Fruit fly (Drosophila melanogaster): ENCODE data around the gene ND-ASHI.

Gene ND-ASHI

DNA sequence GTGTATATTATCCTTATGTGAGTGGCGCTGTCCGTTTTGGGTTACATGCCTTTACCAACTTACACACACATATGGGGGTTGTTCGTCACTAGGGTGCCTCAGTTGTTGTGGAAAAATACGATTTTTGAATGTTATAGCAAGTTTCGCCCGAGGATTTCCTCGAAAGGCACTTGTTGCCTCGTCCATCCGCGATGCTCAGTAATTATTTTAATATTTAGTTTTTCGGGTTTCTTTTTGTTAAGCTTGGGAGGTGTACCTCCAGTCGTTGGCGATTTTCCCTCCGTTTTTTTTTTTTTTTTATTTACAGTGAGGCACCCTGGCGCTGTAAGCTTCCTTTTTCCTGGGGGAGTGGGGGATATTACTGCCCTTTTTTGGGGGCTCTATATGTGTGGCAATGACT lies 17.5 kb upstream of the ND-ASHI start (continued):
- peak; percentile 41; the same call in 1 of the 2 replicates for TF ChIP-seq CG11247 (GFP tag; IDR thresholded peaks at IDR 0.05)
- peak; percentile 74 for TF ChIP-seq CG6854 (GFP tag; optimal IDR thresholded peaks at IDR 0.05)
- no peak for TF ChIP-seq repo (GFP tag; optimal IDR thresholded peaks at IDR 0.05)
- TF ChIP-seq lbe (GFP tag; optimal IDR thresholded peaks at IDR 0.05): peak; percentile 7
- TF ChIP-seq Sry-β (GFP tag; optimal IDR thresholded peaks at IDR 0.05): no peak
- no peak for TF ChIP-seq danr (GFP tag; IDR thresholded peaks at IDR 0.05)
- no peak for TF ChIP-seq toy (GFP tag; IDR thresholded peaks at IDR 0.05)
- TF ChIP-seq wek (GFP tag; optimal IDR thresholded peaks at IDR 0.05): no peak
- no peak for TF ChIP-seq D (optimal IDR thresholded peaks at IDR 0.05)
- peak; percentile 30 for TF ChIP-seq D (GFP tag; optimal IDR thresholded peaks at IDR 0.05)
- TF ChIP-seq sens-2 (GFP tag; IDR thresholded peaks at IDR 0.05): peak; percentile 75
- TF ChIP-seq Sox102F (GFP tag; optimal IDR thresholded peaks at IDR 0.05): peak; percentile 64
- TF ChIP-seq CG15011 (GFP tag; optimal IDR thresholded peaks at IDR 0.05): peak; percentile 20
- TF ChIP-seq Pdp1 (GFP tag; optimal IDR thresholded peaks at IDR 0.05): peak; percentile 36 to 56
- TF ChIP-seq crol (GFP tag; IDR thresholded peaks at IDR 0.05): 0 out of 2 replicates have a peak, but pooled peaks have one; percentile 17
- no peak for TF ChIP-seq CG4617 (GFP tag; optimal IDR thresholded peaks at IDR 0.05; ENCODE audit: borderline replicate concordance)
- peak; percentile 42; the same call in 1 of the 2 replicates for TF ChIP-seq CG5953 (GFP tag; IDR thresholded peaks at IDR 0.05)
- no peak for TF ChIP-seq CG1832 (GFP tag; optimal IDR thresholded peaks at IDR 0.05)
- peak; percentile 54 for TF ChIP-seq tap (tag; optimal IDR thresholded peaks at IDR 0.05)
- TF ChIP-seq CG10147 (GFP tag; optimal IDR thresholded peaks at IDR 0.05): peak; percentile 79
- peak; percentile 79 for TF ChIP-seq CG2120 (GFP tag; optimal IDR thresholded peaks at IDR 0.05)
- peak; percentile 33; the same call in 1 of the 2 replicates for TF ChIP-seq HLH3B (GFP tag; IDR thresholded peaks at IDR 0.05)
- peak; percentile 81 for TF ChIP-seq CG11695 (GFP tag; IDR thresholded peaks at IDR 0.05)
- TF ChIP-seq cas (GFP tag; IDR thresholded peaks at IDR 0.05): no peak
- TF ChIP-seq CG11085 (GFP tag; IDR thresholded peaks at IDR 0.05): no peak
- TF ChIP-seq CG11093 (GFP tag; IDR thresholded peaks at IDR 0.05): 0 out of 3 replicates have a peak, but pooled peaks have one; percentile 29
- no peak for TF ChIP-seq CG14860 (GFP tag; IDR thresholded peaks at IDR 0.05; ENCODE audit: partially characterized antibody)
- TF ChIP-seq crp (GFP tag; optimal IDR thresholded peaks at IDR 0.05): no peak
- TF ChIP-seq CG6813 (GFP tag; optimal IDR thresholded peaks at IDR 0.05): peak; percentile 71
- TF ChIP-seq hb (GFP tag; IDR thresholded peaks at IDR 0.05; ENCODE audit: partially characterized antibody): no peak
- TF ChIP-seq zen (tag; optimal IDR thresholded peaks at IDR 0.05): no peak
- TF ChIP-seq ato (GFP tag; IDR thresholded peaks at IDR 0.05; ENCODE audit: partially characterized antibody): no peak
- no peak for TF ChIP-seq CG31388 (GFP tag; optimal IDR thresholded peaks at IDR 0.05)
- peak; percentile 73 for TF ChIP-seq CG3281 (GFP tag; optimal IDR thresholded peaks at IDR 0.05)
- TF ChIP-seq CG17612 (GFP tag; IDR thresholded peaks at IDR 0.05): no peak
- no peak for TF ChIP-seq ab (GFP tag; optimal IDR thresholded peaks at IDR 0.05)
- no peak for TF ChIP-seq z (GFP tag; IDR thresholded peaks at IDR 0.05)
- TF ChIP-seq Adf1 (GFP tag; IDR thresholded peaks at IDR 0.05): no peak
- TF ChIP-seq ftz-f1 (GFP tag; optimal IDR thresholded peaks at IDR 0.05): no peak
- 0 out of 3 replicates have a peak, but pooled peaks have one; percentile 7 for TF ChIP-seq CG2889 (GFP tag; IDR thresholded peaks at IDR 0.05)
- peak; percentile 15 for TF ChIP-seq Max (GFP tag; optimal IDR thresholded peaks at IDR 0.05)
- TF ChIP-seq ttk (GFP tag; IDR thresholded peaks at IDR 0.05): peak; percentile 47; the same call in 1 of the 2 replicates
- no peak for TF ChIP-seq vnd (GFP tag; IDR thresholded peaks at IDR 0.05; ENCODE audit: partially characterized antibody)
- peak; percentile 67 for TF ChIP-seq Nf-YC (tag; optimal IDR thresholded peaks at IDR 0.05)
- no peak for TF ChIP-seq h (optimal IDR thresholded peaks at IDR 0.05)
- peak; percentile 19 for TF ChIP-seq pum (GFP tag; optimal IDR thresholded peaks at IDR 0.05)
- no peak for TF ChIP-seq oc (tag; optimal IDR thresholded peaks at IDR 0.05)
- TF ChIP-seq Bgb (GFP tag; IDR thresholded peaks at IDR 0.05; ENCODE audit: partially characterized antibody): no peak
- TF ChIP-seq CG34224 (GFP tag; IDR thresholded peaks at IDR 0.05; ENCODE audit: partially characterized antibody): no peak
- TF ChIP-seq CG6272 (GFP tag; IDR thresholded peaks at IDR 0.05): peak; percentile 38; the same call in 1 of the 2 replicates
- TF ChIP-seq Chrac-16 (GFP tag; optimal IDR thresholded peaks at IDR 0.05): peak; percentile 33

Data from whole organism, embryonic.